Fruit fly (Drosophila melanogaster) whole organism, pupa: Measurements from ENCODE around the gene soti.

Experiments
- CG10348 ChIP-seq: fragments of 200-800 bp; sonication (Bioruptor generic); IDR thresholded peaks from 2 replicates; pipeline ENCODE4 v1.3.6; 2022; ENCODE audit warnings: missing biosample characterization, missing genetic modification characterization
- CG12605 ChIP-seq: fragments of 200-800 bp; sonication (Bioruptor generic); IDR thresholded peaks from 2 replicates; pipeline ENCODE4 v1.3.6; 2022; ENCODE audit warnings: missing biosample characterization, missing genetic modification characterization
- CG13204 ChIP-seq: fragments of 200-800 bp; sonication (Bioruptor generic); optimal IDR thresholded peaks from 2 replicates; lab custom pipeline; 2018; ENCODE audit warnings: missing biosample characterization, mild to moderate bottlenecking, missing genetic modification characterization, moderate library complexity
- CG14655 ChIP-seq: fragments of 200-800 bp; sonication (Bioruptor generic); optimal IDR thresholded peaks from 3 replicates; lab custom pipeline; 2017; ENCODE audit warnings: mild to moderate bottlenecking, missing biosample characterization, missing genetic modification reagents, missing genetic modification characterization
- CG15710 ChIP-seq: fragments of 200-800 bp; sonication (Bioruptor generic); optimal IDR thresholded peaks from 2 replicates; lab custom pipeline; 2018; ENCODE audit warnings: missing biosample characterization, mild to moderate bottlenecking, missing genetic modification characterization, moderate library complexity
- CG17806 ChIP-seq: fragments of 200-800 bp; sonication (Bioruptor generic); optimal IDR thresholded peaks from 2 replicates; lab custom pipeline; 2018; ENCODE audit warnings: missing biosample characterization, mild to moderate bottlenecking, missing genetic modification characterization, moderate library complexity
- CG32121 ChIP-seq: fragments of 200-800 bp; sonication (Bioruptor generic); IDR thresholded peaks from 2 replicates; pipeline ENCODE4 v1.3.6; 2022; ENCODE audit warnings: missing biosample characterization, missing genetic modification characterization
- CG34367 ChIP-seq: fragments of 200-800 bp; sonication (Bioruptor generic); optimal IDR thresholded peaks from 2 replicates; lab custom pipeline; 2018; ENCODE audit warnings: missing biosample characterization, mild to moderate bottlenecking, missing genetic modification characterization
- CG4496 ChIP-seq: fragments of 200-800 bp; sonication (Bioruptor generic); IDR thresholded peaks from 3 replicates; pipeline ENCODE4 v1.3.6; 2022; ENCODE audit warnings: missing biosample characterization, missing genetic modification characterization
- CG8159 ChIP-seq: fragments of 200-800 bp; sonication (Bioruptor generic); optimal IDR thresholded peaks from 3 replicates; lab custom pipeline; 2018; ENCODE audit warnings: missing biosample characterization, mild to moderate bottlenecking, missing genetic modification characterization, moderate library complexity
- CG8301 ChIP-seq: fragments of 200-800 bp; sonication (Bioruptor generic); optimal IDR thresholded peaks from 2 replicates; lab custom pipeline; 2018; ENCODE audit warnings: missing biosample characterization, mild to moderate bottlenecking, missing genetic modification characterization
- CG9948 ChIP-seq: fragments of 200-800 bp; sonication (Bioruptor generic); optimal IDR thresholded peaks from 2 replicates; lab custom pipeline; 2018; ENCODE audit warnings: missing biosample characterization, mild to moderate bottlenecking, missing genetic modification characterization, moderate library complexity
- D1 ChIP-seq: fragments of 200-800 bp; sonication (Bioruptor generic); optimal IDR thresholded peaks from 2 replicates; lab custom pipeline; 2018; ENCODE audit warnings: missing biosample characterization, mild to moderate bottlenecking, missing genetic modification characterization, moderate library complexity
- EcR ChIP-seq: fragments of 200-800 bp; sonication (Bioruptor generic); optimal IDR thresholded peaks from 3 replicates; lab custom pipeline; 2019; ENCODE audit warnings: missing biosample characterization, missing genetic modification characterization, mild to moderate bottlenecking, moderate library complexity, missing genetic modification reagents
- Ets98B ChIP-seq: fragments of 200-800 bp; sonication (Bioruptor generic); IDR thresholded peaks from 2 replicates; pipeline ENCODE4 v1.3.6; 2022; ENCODE audit warnings: missing biosample characterization, missing genetic modification characterization
- Pif1A ChIP-seq: fragments of 200-800 bp; sonication (Bioruptor generic); optimal IDR thresholded peaks from 3 replicates; lab custom pipeline; 2016; ENCODE audit warnings: missing biosample characterization, missing genetic modification characterization
- Pif1B ChIP-seq: fragments of 200-800 bp; sonication (Bioruptor generic); optimal IDR thresholded peaks from 3 replicates; lab custom pipeline; 2016; ENCODE audit warnings: missing biosample characterization, missing genetic modification characterization
- Snoo ChIP-seq: fragments of 200-800 bp; sonication (Bioruptor generic); optimal IDR thresholded peaks from 3 replicates; lab custom pipeline; 2017; ENCODE audit warnings: missing biosample characterization, mild to moderate bottlenecking, missing genetic modification characterization, inconsistent platforms
- fd96Ca ChIP-seq: fragments of 200-800 bp; sonication (Bioruptor generic); IDR thresholded peaks from 3 replicates; pipeline ENCODE4 v1.3.6; 2022; ENCODE audit warnings: missing biosample characterization, missing genetic modification characterization
- gl ChIP-seq: fragments of 200-800 bp; sonication (Bioruptor generic); optimal IDR thresholded peaks from 2 replicates; lab custom pipeline; 2018; ENCODE audit warnings: missing biosample characterization, mild to moderate bottlenecking, missing genetic modification characterization
- rn ChIP-seq: fragments of 200-800 bp; sonication (Bioruptor generic); IDR thresholded peaks from 2 replicates; pipeline ENCODE4 v1.3.6; 2022; ENCODE audit warnings: missing biosample characterization, missing genetic modification characterization

Gene soti

DNA sequence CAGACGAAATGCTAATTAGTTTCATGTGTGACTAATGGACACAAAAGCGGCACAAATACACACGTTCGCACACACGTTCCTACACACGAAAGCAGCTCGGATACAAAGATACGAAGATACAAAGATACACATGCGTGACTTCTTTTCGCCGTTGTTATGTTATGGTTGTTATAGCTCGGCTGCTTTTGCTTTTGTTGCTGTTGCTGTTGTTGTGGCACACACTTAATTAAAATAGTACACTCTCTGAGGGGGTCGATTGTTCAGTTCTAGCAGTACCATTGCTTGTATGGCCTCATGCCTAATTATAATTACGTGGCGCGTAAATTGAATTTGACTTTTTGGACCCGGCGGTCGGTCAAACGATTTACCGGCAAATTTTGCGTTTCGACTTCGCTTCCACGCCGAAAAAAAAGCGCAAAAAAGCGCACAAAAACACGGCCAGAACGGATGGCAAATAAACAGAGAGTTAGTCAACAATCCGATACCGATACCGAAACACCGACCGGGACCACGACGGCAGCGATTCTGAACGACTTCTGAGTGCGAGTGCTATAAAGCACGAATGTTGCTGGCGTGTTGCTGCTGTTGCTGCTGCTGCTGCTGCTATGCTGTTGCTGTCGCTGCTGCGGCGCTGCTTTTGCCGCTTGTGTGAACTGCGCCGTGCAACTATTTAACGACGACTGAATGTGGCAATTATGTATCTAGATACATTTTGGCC lies 11.9 kb downstream of the soti start:
- TF ChIP-seq CG13204 (GFP tag; lab: Kevin White, UChicago) (peak; percentile 34), gl (tag; lab: Kevin White, UChicago) (peak; percentile 6), Pif1B (GFP tag; lab: Kevin White, UChicago) (no peak), D1 (no peak), fd96Ca (GFP tag; lab: Robert Waterston, UW) (no peak), CG14655 (GFP tag; lab: Kevin White, UChicago) (no peak), CG17806 (tag; lab: Kevin White, UChicago) (no peak), Ets98B (GFP tag; lab: Robert Waterston, UW) (no peak), CG15710 (tag; lab: Kevin White, UChicago) (no peak), CG12605 (GFP tag; lab: Robert Waterston, UW) (0 out of 2 replicates have a peak, but pooled peaks have one; percentile 43), CG4496 (GFP tag; lab: Robert Waterston, UW) (0 out of 3 replicates have a peak, but pooled peaks have one; percentile 31), CG9948 (tag; lab: Kevin White, UChicago) (no peak)

DNA sequence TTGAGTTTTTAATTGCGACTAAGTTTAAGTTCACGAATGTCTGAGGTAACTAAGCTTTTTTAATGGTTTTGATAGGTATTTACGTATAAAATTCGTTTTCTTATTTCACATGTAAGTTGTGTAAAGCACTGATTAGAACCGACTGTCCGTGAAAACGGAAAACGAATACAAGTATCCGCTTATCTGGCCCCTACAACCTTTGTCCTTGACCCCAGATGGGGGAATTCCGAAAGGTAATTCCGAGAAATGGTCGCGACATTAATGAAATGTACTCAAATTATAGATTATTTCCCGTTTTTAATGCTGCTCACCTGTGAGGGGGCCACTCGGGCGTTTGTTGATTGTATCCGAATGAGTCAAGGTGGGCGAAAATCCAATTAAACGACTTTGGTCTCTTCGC lies 14.6 kb downstream of the soti start:
- TF ChIP-seq CG4496 (GFP tag; lab: Robert Waterston, UW) = no peak
- no peak for TF ChIP-seq D1
- TF ChIP-seq EcR (GFP tag; lab: Kevin White, UChicago) = no peak
- TF ChIP-seq CG10348 (GFP tag; lab: Robert Waterston, UW) = no peak
- TF ChIP-seq CG14655 (GFP tag; lab: Kevin White, UChicago) = no peak
- no peak for TF ChIP-seq fd96Ca (GFP tag; lab: Robert Waterston, UW)
- no peak for TF ChIP-seq gl (tag; lab: Kevin White, UChicago)
- TF ChIP-seq CG32121 (GFP tag; lab: Robert Waterston, UW) = no peak
- TF ChIP-seq Pif1B (GFP tag; lab: Kevin White, UChicago) = no peak
- no peak for TF ChIP-seq CG8159
- TF ChIP-seq Pif1A (GFP tag; lab: Kevin White, UChicago) = no peak
- TF ChIP-seq CG13204 (GFP tag; lab: Kevin White, UChicago) = no peak
- no peak for TF ChIP-seq CG9948 (tag; lab: Kevin White, UChicago)
- no peak for TF ChIP-seq CG15710 (tag; lab: Kevin White, UChicago)
- no peak for TF ChIP-seq Ets98B (GFP tag; lab: Robert Waterston, UW)
- no peak for TF ChIP-seq CG34367 (tag; lab: Kevin White, UChicago)

DNA sequence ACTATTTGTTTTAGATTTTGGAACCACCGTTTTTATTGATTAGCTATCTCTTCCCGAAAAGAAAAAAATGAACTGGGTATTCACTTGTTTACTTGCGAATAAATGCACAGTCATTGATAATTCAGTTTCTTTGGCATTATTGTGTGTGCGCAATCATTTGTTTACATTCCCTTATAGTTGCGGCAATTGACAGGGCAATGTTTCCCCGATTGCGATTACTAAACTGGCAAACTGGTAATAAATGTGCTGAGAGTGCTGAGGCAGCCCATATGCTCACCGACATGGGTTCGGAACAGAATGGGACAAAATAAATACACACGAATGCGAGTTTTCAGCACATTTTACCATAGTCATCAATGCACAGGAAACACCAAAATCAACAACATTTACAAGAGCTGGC lies 15.6 kb downstream of the soti start:
- TF ChIP-seq Snoo (tag; lab: Kevin White, UChicago) = no peak
- TF ChIP-seq CG13204 (GFP tag; lab: Kevin White, UChicago) = no peak
- TF ChIP-seq, all 21 proteins: peak for 0

DNA sequence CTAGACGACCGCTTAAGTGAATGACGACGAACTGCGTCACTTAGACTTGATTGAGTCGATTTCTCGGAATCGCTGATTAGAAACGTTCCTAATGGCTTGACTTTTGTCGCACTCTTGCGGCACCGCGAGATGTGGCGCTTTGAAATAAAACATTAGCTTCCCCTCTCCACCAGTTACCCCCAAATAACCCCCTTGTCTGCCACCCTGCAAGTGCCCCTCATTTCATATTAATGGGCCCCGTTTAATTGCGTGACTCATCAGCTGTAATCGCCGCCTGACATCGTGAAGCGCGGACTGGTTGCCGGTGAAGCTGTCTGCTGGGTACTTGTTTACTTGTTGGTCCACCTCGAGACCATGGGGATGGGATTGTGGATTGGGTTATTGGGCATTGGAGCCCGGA lies 17.3 kb downstream of the soti start:
- TF ChIP-seq EcR (GFP tag; lab: Kevin White, UChicago) (no peak), rn (no peak), CG8159 (no peak), CG13204 (GFP tag; lab: Kevin White, UChicago) (no peak), CG10348 (GFP tag; lab: Robert Waterston, UW) (no peak), CG17806 (tag; lab: Kevin White, UChicago) (no peak), CG14655 (GFP tag; lab: Kevin White, UChicago) (no peak), Pif1B (GFP tag; lab: Kevin White, UChicago) (no peak), gl (tag; lab: Kevin White, UChicago) (no peak), Ets98B (GFP tag; lab: Robert Waterston, UW) (no peak), CG32121 (GFP tag; lab: Robert Waterston, UW) (no peak), CG34367 (tag; lab: Kevin White, UChicago) (no peak), CG15710 (tag; lab: Kevin White, UChicago) (no peak), CG8301 (tag; lab: Kevin White, UChicago) (no peak), CG9948 (tag; lab: Kevin White, UChicago) (no peak), fd96Ca (GFP tag; lab: Robert Waterston, UW) (no peak), D1 (no peak), Snoo (tag; lab: Kevin White, UChicago) (no peak)

DNA sequence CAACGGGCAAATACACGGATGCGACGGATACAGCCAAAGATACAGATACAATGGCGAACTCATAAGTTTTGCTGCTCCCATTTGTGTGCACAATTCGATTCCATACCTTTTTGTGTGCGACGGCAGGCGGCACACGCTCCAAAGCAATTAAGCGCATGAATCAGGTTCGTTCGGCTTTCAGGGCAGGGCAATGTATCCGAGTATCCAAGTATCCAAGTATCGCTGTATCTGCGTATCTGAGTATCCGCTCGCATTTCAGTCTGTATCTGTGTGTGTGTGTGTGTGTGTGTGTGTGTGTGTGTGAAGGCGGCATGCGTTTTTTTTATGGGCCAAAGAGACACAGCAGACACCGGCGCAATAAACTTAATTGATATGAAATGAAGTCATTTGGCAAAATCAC lies 18.3 kb downstream of the soti start:
- no peak for TF ChIP-seq CG34367 (tag; lab: Kevin White, UChicago)
- peak; percentile 64 for TF ChIP-seq EcR (GFP tag; lab: Kevin White, UChicago)
- TF ChIP-seq CG13204 (GFP tag; lab: Kevin White, UChicago) = peak; percentile 73

DNA sequence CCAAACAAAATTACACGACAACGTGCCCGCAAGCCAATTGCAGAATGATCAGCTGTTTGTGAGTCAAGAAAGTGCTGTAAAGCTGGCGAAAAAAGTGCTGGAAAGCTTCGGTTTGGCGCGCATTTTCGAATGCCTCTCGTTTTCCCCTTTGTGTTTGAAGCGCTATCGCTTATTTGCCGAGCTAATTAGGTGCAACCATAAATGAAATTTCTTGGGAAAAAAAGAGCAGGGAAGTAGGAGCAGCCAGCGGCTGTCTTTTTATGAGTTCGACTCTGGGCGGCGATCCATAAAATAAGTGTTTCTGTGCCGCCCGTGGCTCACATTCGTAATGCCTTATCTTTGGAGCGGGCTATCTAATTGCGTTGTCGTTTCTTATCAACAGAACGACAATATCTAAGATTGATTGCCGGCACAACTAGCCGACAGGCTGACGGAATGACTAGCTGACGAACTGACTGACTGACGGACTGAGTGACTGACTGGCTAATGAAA lies 19.7 kb downstream of the soti start, which contains the start of gene Dnaaf5:
Dnaaf5 (minus strand) TSS at position 46 of the 492 bp plus-strand sequence.
- TF ChIP-seq CG32121 (GFP tag; lab: Robert Waterston, UW) = peak; percentile 10; the same call in 1 of the 2 replicates
- no peak for TF ChIP-seq CG34367 (tag; lab: Kevin White, UChicago)
- TF ChIP-seq CG14655 (GFP tag; lab: Kevin White, UChicago) = no peak
- TF ChIP-seq CG15710 (tag; lab: Kevin White, UChicago) = no peak
- TF ChIP-seq CG8301 (tag; lab: Kevin White, UChicago) = no peak
- no peak for TF ChIP-seq Ets98B (GFP tag; lab: Robert Waterston, UW)
- peak; percentile 9 for TF ChIP-seq Pif1A (GFP tag; lab: Kevin White, UChicago)
- TF ChIP-seq CG9948 (tag; lab: Kevin White, UChicago) = no peak
- no peak for TF ChIP-seq rn
- no peak for TF ChIP-seq gl (tag; lab: Kevin White, UChicago)
- TF ChIP-seq D1 = peak; percentile 20
- no peak for TF ChIP-seq CG17806 (tag; lab: Kevin White, UChicago)
- TF ChIP-seq Snoo (tag; lab: Kevin White, UChicago) = peak; percentile 17
- TF ChIP-seq EcR (GFP tag; lab: Kevin White, UChicago) = no peak
- no peak for TF ChIP-seq fd96Ca (GFP tag; lab: Robert Waterston, UW)
- no peak for TF ChIP-seq Pif1B (GFP tag; lab: Kevin White, UChicago)
- peak; percentile 29; the same call in 1 of the 3 replicates for TF ChIP-seq CG4496 (GFP tag; lab: Robert Waterston, UW)
- no peak for TF ChIP-seq CG8159
- TF ChIP-seq CG12605 (GFP tag; lab: Robert Waterston, UW) = no peak
- no peak for TF ChIP-seq CG10348 (GFP tag; lab: Robert Waterston, UW)
- no peak for TF ChIP-seq CG13204 (GFP tag; lab: Kevin White, UChicago)
